Worm (Caenorhabditis elegans) whole organism, L2 larva: ENCODE measurements around the gene Y37H2A.11.

Source experiments
- ceh-82 ChIP-seq: fragments of 150-350 bp; optimal IDR thresholded peaks from 2 replicates; lab custom pipeline; 2014; ENCODE audit warnings: missing biosample characterization, missing genetic modification characterization
- lin-13 ChIP-seq: fragments of 150-350 bp; optimal IDR thresholded peaks from 2 replicates; lab custom pipeline; 2014; ENCODE audit warnings: missing biosample characterization, missing genetic modification reagents, missing genetic modification characterization
- nhr-6 ChIP-seq: fragments of 150-350 bp; optimal IDR thresholded peaks from 2 replicates; lab custom pipeline; 2014; ENCODE audit warnings: missing biosample characterization, missing genetic modification characterization
- sma-3 ChIP-seq: sonication (generic microtip); optimal IDR thresholded peaks from 2 replicates; lab custom pipeline; 2016; ENCODE audit warnings: missing genetic modification reagents, missing genetic modification characterization, missing compliant biosample characterization
- snpc-4 ChIP-seq: fragments of 150-350 bp; optimal IDR thresholded peaks from 2 replicates; lab custom pipeline; 2014; ENCODE audit warnings: missing biosample characterization, missing genetic modification characterization
- ztf-11 ChIP-seq: sonication (generic microtip); optimal IDR thresholded peaks from 2 replicates; lab custom pipeline; 2017; ENCODE audit warnings: missing biosample characterization, missing genetic modification characterization

- TF ChIP-seq ceh-82 (tag; lab: Kevin White, UChicago) (no peak), snpc-4 (tag; lab: Kevin White, UChicago) (no peak), sma-3 (GFP tag; lab: Kevin White, UChicago) (no peak), nhr-6 (tag; lab: Kevin White, UChicago) (no peak), ztf-11 (tag; lab: Kevin White, UChicago) (no peak), lin-13 (GFP tag; lab: Kevin White, UChicago) (no peak)
These were observed 42.9 kb upstream of the Y37H2A.11 start, which contains the start of gene par-4 for ce11 chrV:18098387-18098786.
